Worm (Caenorhabditis elegans) whole organism, young adult: ENCODE results near the gene sde-2.

Experiments used
- K12H6.12 ChIP-seq: fragments of 200-800 bp; sonication (Bioruptor generic); optimal IDR thresholded peaks from 2 replicates; lab custom pipeline; 2018; ENCODE audit warnings: mild to moderate bottlenecking, missing genetic modification characterization, missing compliant biosample characterization
- Y95B8A.8 ChIP-seq: fragments of 200-800 bp; sonication (Bioruptor generic); IDR thresholded peaks from 2 replicates; pipeline ENCODE4 v1.3.6; 2022; ENCODE audit warnings: missing genetic modification reagents, missing genetic modification characterization, missing compliant biosample characterization
- akir-1 ChIP-seq: fragments of 200-800 bp; sonication (Bioruptor generic); optimal IDR thresholded peaks from 2 replicates; lab custom pipeline; 2018; ENCODE audit warnings: mild to moderate bottlenecking, missing genetic modification characterization, moderate library complexity, missing compliant biosample characterization
- ama-1 ChIP-seq, 3 experiments: fragments of 150-350 bp in 1 of 3; sonication (generic microtip) in 2 of 3; optimal IDR thresholded peaks; 2 replicates each; lab custom pipeline; 2014 to 2018; ENCODE audit warnings: missing biosample characterization in 2 of 3, missing genetic modification characterization in 2 of 3, missing genetic modification reagents in 2 of 3
- ceh-100 ChIP-seq: fragments of 200-800 bp; sonication (Bioruptor generic); IDR thresholded peaks from 2 replicates; pipeline ENCODE4 v1.3.6; 2022; ENCODE audit warnings: missing genetic modification reagents, missing genetic modification characterization, missing compliant biosample characterization
- ceh-27 ChIP-seq: fragments of 200-800 bp; sonication (Bioruptor generic); optimal IDR thresholded peaks from 2 replicates; lab custom pipeline; 2018; ENCODE audit warnings: mild to moderate bottlenecking, missing genetic modification characterization, moderate library complexity, missing compliant biosample characterization
- dpff-1 ChIP-seq: sonication (generic microtip); optimal IDR thresholded peaks from 2 replicates; lab custom pipeline; 2017; ENCODE audit warnings: mild to moderate bottlenecking, missing genetic modification characterization, missing compliant biosample characterization
- efl-1 ChIP-seq: fragments of 150-350 bp; optimal IDR thresholded peaks from 2 replicates; lab custom pipeline; 2014; ENCODE audit warnings: missing biosample characterization, missing genetic modification reagents, missing genetic modification characterization
- hlh-12 ChIP-seq: sonication (generic microtip); optimal IDR thresholded peaks from 2 replicates; lab custom pipeline; 2016; ENCODE audit warnings: missing genetic modification characterization, missing compliant biosample characterization
- hmg-20 ChIP-seq: fragments of 200-800 bp; sonication (Bioruptor generic); IDR thresholded peaks from 2 replicates; pipeline ENCODE4 v1.3.6; 2022; ENCODE audit warnings: missing genetic modification reagents, missing genetic modification characterization, missing compliant biosample characterization
- let-526 ChIP-seq: fragments of 200-800 bp; sonication (Bioruptor generic); IDR thresholded peaks from 2 replicates; pipeline ENCODE4 v1.3.6; 2022; ENCODE audit warnings: missing genetic modification reagents, missing genetic modification characterization, missing compliant biosample characterization
- lin-35 ChIP-seq, 3 experiments: fragments of 150-350 bp in 2 of 3; sonication (generic microtip) in 1 of 3; optimal IDR thresholded peaks; 2 replicates each; lab custom pipeline; 2014 to 2018; ENCODE audit warnings: missing biosample characterization in 3 of 3, missing genetic modification characterization in 3 of 3, missing genetic modification reagents in 3 of 3
- mcd-1 ChIP-seq: fragments of 200-800 bp; sonication (Bioruptor generic); IDR thresholded peaks from 2 replicates; pipeline ENCODE4 v1.3.6; 2022; ENCODE audit warnings: missing genetic modification reagents, missing genetic modification characterization, missing compliant biosample characterization
- pbrm-1 ChIP-seq: fragments of 200-800 bp; sonication (Bioruptor generic); IDR thresholded peaks from 2 replicates; pipeline ENCODE4 v1.3.6; 2022; ENCODE audit warnings: missing genetic modification reagents, missing genetic modification characterization, missing compliant biosample characterization
- rcor-1 ChIP-seq: fragments of 200-800 bp; sonication (Bioruptor generic); IDR thresholded peaks from 2 replicates; pipeline ENCODE4 v1.3.6; 2022; ENCODE audit warnings: missing genetic modification reagents, missing genetic modification characterization, missing compliant biosample characterization
- repo-1 ChIP-seq: sonication (generic microtip); optimal IDR thresholded peaks from 2 replicates; lab custom pipeline; 2017; ENCODE audit warnings: mild to moderate bottlenecking, missing genetic modification characterization, missing compliant biosample characterization
- snpc-1.1 ChIP-seq: sonication (generic microtip); optimal IDR thresholded peaks from 2 replicates; lab custom pipeline; 2017; ENCODE audit warnings: missing genetic modification characterization, mild to moderate bottlenecking, missing compliant biosample characterization, antibody characterized with exemption, moderate library complexity, missing genotype, missing genetic modification reagents; ENCODE audit not compliant: insufficient read depth
- tbp1 ChIP-seq: fragments of 200-800 bp; sonication (Bioruptor generic); optimal IDR thresholded peaks from 2 replicates; lab custom pipeline; 2018; ENCODE audit warnings: mild to moderate bottlenecking, missing genetic modification characterization, missing compliant biosample characterization
- unc-62 ChIP-seq: fragments of 150-350 bp; optimal IDR thresholded peaks from 2 replicates; lab custom pipeline; 2014; ENCODE audit warnings: missing biosample characterization, missing genetic modification reagents, missing genetic modification characterization
- ztf-25 ChIP-seq: fragments of 200-800 bp; sonication (Bioruptor generic); IDR thresholded peaks from 2 replicates; pipeline ENCODE4 v1.3.6; 2022; ENCODE audit warnings: missing genetic modification reagents, missing genetic modification characterization, missing compliant biosample characterization

sde-2 gene

ce11 chrV:13678542-13678941, 51.2 kb downstream of the sde-2 start, which contains the start of the genes tag-65 and ccz-1 (continued):
- TF ChIP-seq lin-35 (GFP tag; optimal IDR thresholded peaks at IDR 0.05; lab: Kevin White, UChicago) (peak in 1 of 3 experiments; percentile 89), hmg-20 (GFP tag; lab: Robert Waterston, UW) (0 out of 2 replicates have a peak, but pooled peaks have one; percentile 55), ceh-100 (GFP tag; lab: Robert Waterston, UW) (peak; percentile 79), let-526 (no peak), ztf-25 (GFP tag; lab: Robert Waterston, UW) (no peak), tbp1 (GFP tag; lab: Kevin White, UChicago) (peak; percentile 64), dpff-1 (tag; lab: Kevin White, UChicago) (no peak), Y95B8A.8 (GFP tag; lab: Robert Waterston, UW) (no peak), rcor-1 (GFP tag; lab: Robert Waterston, UW) (peak; percentile 89), akir-1 (GFP tag; lab: Kevin White, UChicago) (no peak), mcd-1 (GFP tag; lab: Robert Waterston, UW) (peak; percentile 88), snpc-1.1 (peak; percentile 23), pbrm-1 (GFP tag; lab: Robert Waterston, UW) (peak; percentile 59; the same call in 1 of the 2 replicates), hlh-12 (tag; lab: Kevin White, UChicago) (no peak), ama-1 (optimal IDR thresholded peaks at IDR 0.05; lab: Kevin White, UChicago) (no peak), ama-1 (GFP tag; optimal IDR thresholded peaks at IDR 0.05; lab: Kevin White, UChicago) (no peak), unc-62 (GFP tag; lab: Kevin White, UChicago) (no peak), ceh-27 (GFP tag; lab: Kevin White, UChicago) (peak; percentile 35), efl-1 (GFP tag; lab: Kevin White, UChicago) (peak; percentile 53), K12H6.12 (no peak), repo-1 (peak; percentile 19)
